Worm (Caenorhabditis elegans) whole organism, L4/young adult: ENCODE data around the gene hot-4.
A peak's percentile ranks its signal among the peaks of the same experiment; 100 is the strongest.

Experiments
- W03F9.2 ChIP-seq: fragments of 150-350 bp; optimal IDR thresholded peaks from 2 replicates; lab custom pipeline; 2014; ENCODE audit warnings: missing biosample characterization, missing genetic modification characterization
- dao-5 ChIP-seq: sonication (generic microtip); optimal IDR thresholded peaks from 2 replicates; lab custom pipeline; 2016; ENCODE audit warnings: missing genotype, missing genetic modification characterization, moderate library complexity, missing compliant biosample characterization
- him-1 ChIP-seq: sonication (generic microtip); optimal IDR thresholded peaks from 2 replicates; lab custom pipeline; 2016; ENCODE audit warnings: missing genotype, missing genetic modification reagents, missing genetic modification characterization, missing compliant biosample characterization

Gene hot-4

ce11 chrIII:6198378-6199234 lies 18.6 kb upstream of the hot-4 start, which contains the start of the genes C23G10.7 and rpn-2:
C23G10.7 (minus strand) TSS chrIII:6198414.
rpn-2 (plus strand) TSS chrIII:6199184.
- no peak for TF ChIP-seq him-1 (tag; lab: Kevin White, UChicago)
- peak; percentile 78 for TF ChIP-seq W03F9.2 (tag; lab: Kevin White, UChicago)

- TF ChIP-seq dao-5 (tag; lab: Kevin White, UChicago) (no peak), W03F9.2 (tag; lab: Kevin White, UChicago) (no peak), him-1 (tag; lab: Kevin White, UChicago) (no peak)
Observed at ce11 chrIII:6201325-6201724, 15.9 kb upstream of the hot-4 start.

ce11 chrIII:6202440-6202839 lies 14.8 kb upstream of the hot-4 start:
- TF ChIP-seq W03F9.2 (tag; lab: Kevin White, UChicago): no peak

ce11 chrIII:6206161-6206853 lies 10.9 kb upstream of the hot-4 start, which contains the start of the genes sna-3 and rps-3:
sna-3 (minus strand) TSS chrIII:6206211.
rps-3 (plus strand) TSS chrIII:6206803.
- peak; percentile 90 for TF ChIP-seq W03F9.2 (tag; lab: Kevin White, UChicago)
- no peak for TF ChIP-seq dao-5 (tag; lab: Kevin White, UChicago)

ce11 chrIII:6207046-6207445 lies 10.2 kb upstream of the hot-4 start:
- TF ChIP-seq W03F9.2 (tag; lab: Kevin White, UChicago) (no peak), dao-5 (tag; lab: Kevin White, UChicago) (no peak), him-1 (tag; lab: Kevin White, UChicago) (no peak)

ce11 chrIII:6207881-6208280 lies 9.3 kb upstream of the hot-4 start, which contains the start of gene C23G10.2:
C23G10.2 (plus strand) TSS chrIII:6208064.
- TF ChIP-seq W03F9.2 (tag; lab: Kevin White, UChicago) (no peak), dao-5 (tag; lab: Kevin White, UChicago) (no peak), him-1 (tag; lab: Kevin White, UChicago) (no peak)

ce11 chrIII:6208984-6209383 lies 8.2 kb upstream of the hot-4 start, which contains the start of gene C23G10.1:
C23G10.1 (plus strand) TSS chrIII:6209284.
- no peak for TF ChIP-seq him-1 (tag; lab: Kevin White, UChicago)
- TF ChIP-seq W03F9.2 (tag; lab: Kevin White, UChicago): no peak
- TF ChIP-seq dao-5 (tag; lab: Kevin White, UChicago): no peak

- TF ChIP-seq him-1 (tag; lab: Kevin White, UChicago) (no peak), W03F9.2 (tag; lab: Kevin White, UChicago) (no peak), dao-5 (tag; lab: Kevin White, UChicago) (no peak)
Observed at ce11 chrIII:6210215-6210822, 6.9 kb upstream of the hot-4 start.

- TF ChIP-seq him-1 (tag; lab: Kevin White, UChicago) (no peak), W03F9.2 (tag; lab: Kevin White, UChicago) (no peak), dao-5 (tag; lab: Kevin White, UChicago) (no peak)
Observed at ce11 chrIII:6213915-6214314, 3.3 kb upstream of the hot-4 start, which contains the start of gene C23G10.10. C23G10.10 (minus strand) TSS chrIII:6214015.

- TF ChIP-seq W03F9.2 (tag; lab: Kevin White, UChicago): no peak
- TF ChIP-seq him-1 (tag; lab: Kevin White, UChicago): no peak
- TF ChIP-seq dao-5 (tag; lab: Kevin White, UChicago): no peak
Observed at ce11 chrIII:6215476-6215875, 1.7 kb upstream of the hot-4 start, which contains the start of gene C23G10.11. C23G10.11 (minus strand) TSS chrIII:6215576.

ce11 chrIII:6215943-6216342 lies 1.3 kb upstream of the hot-4 start:
- no peak for TF ChIP-seq him-1 (tag; lab: Kevin White, UChicago)
- TF ChIP-seq W03F9.2 (tag; lab: Kevin White, UChicago): no peak
- no peak for TF ChIP-seq dao-5 (tag; lab: Kevin White, UChicago)

ce11 chrIII:6221403-6221802 lies 4.2 kb downstream of the hot-4 start:
- TF ChIP-seq W03F9.2 (tag; lab: Kevin White, UChicago): no peak
- no peak for TF ChIP-seq him-1 (tag; lab: Kevin White, UChicago)
- TF ChIP-seq dao-5 (tag; lab: Kevin White, UChicago): no peak

ce11 chrIII:6230870-6231269 lies 13.7 kb downstream of the hot-4 start, which contains the start of gene esyt-2:
esyt-2 (minus strand) TSS chrIII:6230970.
- TF ChIP-seq W03F9.2 (tag; lab: Kevin White, UChicago): no peak
- TF ChIP-seq him-1 (tag; lab: Kevin White, UChicago): no peak
- no peak for TF ChIP-seq dao-5 (tag; lab: Kevin White, UChicago)
